Worm (Caenorhabditis elegans) whole organism, young adult: ENCODE measurements around the gene srlf-3.

Experiments
- B0019.2 ChIP-seq: fragments of 200-800 bp; sonication (Bioruptor generic); conservative IDR thresholded peaks from 2 replicates; pipeline ENCODE4 v1.3.6; 2022; ENCODE audit warnings: missing genetic modification reagents, missing genetic modification characterization, missing compliant biosample characterization
- B0261.1 ChIP-seq: sonication (generic microtip); optimal IDR thresholded peaks from 2 replicates; lab custom pipeline; 2016; ENCODE audit warnings: mild to moderate bottlenecking, missing genetic modification characterization, moderate library complexity, missing compliant biosample characterization
- F39B2.1 ChIP-seq: fragments of 200-800 bp; sonication (Bioruptor generic); IDR thresholded peaks from 2 replicates; pipeline ENCODE4 v1.3.6; 2022; ENCODE audit warnings: missing genetic modification reagents, missing genetic modification characterization, missing compliant biosample characterization
- Y56A3A.18 ChIP-seq: fragments of 200-800 bp; sonication (Bioruptor generic); IDR thresholded peaks from 2 replicates; pipeline ENCODE4 v1.3.6; 2022; ENCODE audit warnings: missing genetic modification reagents, missing genetic modification characterization, missing compliant biosample characterization
- Y79H2A.3 ChIP-seq: fragments of 200-800 bp; sonication (Bioruptor generic); conservative IDR thresholded peaks from 2 replicates; pipeline ENCODE4 v1.3.6; 2022; ENCODE audit warnings: missing genetic modification reagents, missing genetic modification characterization, missing compliant biosample characterization
- Y95B8A.8 ChIP-seq: fragments of 200-800 bp; sonication (Bioruptor generic); IDR thresholded peaks from 2 replicates; pipeline ENCODE4 v1.3.6; 2022; ENCODE audit warnings: missing genetic modification reagents, missing genetic modification characterization, missing compliant biosample characterization
- akir-1 ChIP-seq: fragments of 200-800 bp; sonication (Bioruptor generic); optimal IDR thresholded peaks from 2 replicates; lab custom pipeline; 2018; ENCODE audit warnings: mild to moderate bottlenecking, missing genetic modification characterization, moderate library complexity, missing compliant biosample characterization
- ama-1 ChIP-seq, 3 experiments: fragments of 150-350 bp in 1 of 3; sonication (generic microtip) in 2 of 3; optimal IDR thresholded peaks; 2 replicates each; lab custom pipeline; 2014 to 2018; ENCODE audit warnings: missing biosample characterization in 2 of 3, missing genetic modification characterization in 2 of 3, missing genetic modification reagents in 2 of 3
- atf-7 ChIP-seq: sonication (generic microtip); optimal IDR thresholded peaks from 2 replicates; lab custom pipeline; 2017; ENCODE audit warnings: mild to moderate bottlenecking, missing genetic modification characterization, missing compliant biosample characterization
- attf-5 ChIP-seq: fragments of 200-800 bp; sonication (Bioruptor generic); optimal IDR thresholded peaks from 2 replicates; lab custom pipeline; 2018; ENCODE audit warnings: mild to moderate bottlenecking, missing genetic modification characterization, missing compliant biosample characterization
- bed-2 ChIP-seq: fragments of 200-800 bp; sonication (Bioruptor generic); IDR thresholded peaks from 2 replicates; pipeline ENCODE4 v1.3.6; 2022; ENCODE audit warnings: missing genetic modification reagents, missing genetic modification characterization, missing compliant biosample characterization
- cebp-1 ChIP-seq, 2 experiments: fragments of 200-800 bp in 1 of 2; sonication (Bioruptor generic) in 1 of 2; sonication (generic microtip) in 1 of 2; IDR thresholded peaks in 1 of 2; optimal IDR thresholded peaks in 1 of 2; 2 replicates each; pipeline versions ENCODE4 v1.3.6 to Lab custom; 2017 to 2022; ENCODE audit warnings: missing compliant biosample characterization in 2 of 2, missing genetic modification characterization in 2 of 2, mild to moderate bottlenecking in 1 of 2, missing genetic modification reagents in 1 of 2, moderate library complexity in 1 of 2
- cebp-2 ChIP-seq: fragments of 200-800 bp; sonication (Bioruptor generic); IDR thresholded peaks from 2 replicates; pipeline ENCODE4 v1.3.6; 2022; ENCODE audit warnings: missing genetic modification characterization, missing compliant biosample characterization
- ceh-27 ChIP-seq: fragments of 200-800 bp; sonication (Bioruptor generic); optimal IDR thresholded peaks from 2 replicates; lab custom pipeline; 2018; ENCODE audit warnings: mild to moderate bottlenecking, missing genetic modification characterization, moderate library complexity, missing compliant biosample characterization
- ceh-58 ChIP-seq: fragments of 200-800 bp; sonication (Bioruptor generic); IDR thresholded peaks from 2 replicates; pipeline ENCODE4 v1.3.6; 2022; ENCODE audit warnings: missing genetic modification characterization, missing compliant biosample characterization
- chd-7 ChIP-seq: sonication (generic microtip); optimal IDR thresholded peaks from 2 replicates; lab custom pipeline; 2016; ENCODE audit warnings: mild to moderate bottlenecking, missing genetic modification characterization, moderate library complexity, missing compliant biosample characterization
- ets-4 ChIP-seq: fragments of 200-800 bp; sonication (Bioruptor generic); optimal IDR thresholded peaks from 2 replicates; lab custom pipeline; 2018; ENCODE audit warnings: mild to moderate bottlenecking, missing genetic modification characterization, missing compliant biosample characterization
- fkh-3 ChIP-seq: sonication (generic microtip); optimal IDR thresholded peaks from 2 replicates; lab custom pipeline; 2016; ENCODE audit warnings: mild to moderate bottlenecking, missing genetic modification characterization, missing compliant biosample characterization
- gei-17 ChIP-seq: fragments of 200-800 bp; sonication (Bioruptor generic); optimal IDR thresholded peaks from 2 replicates; lab custom pipeline; 2018; ENCODE audit warnings: mild to moderate bottlenecking, missing genetic modification characterization, missing compliant biosample characterization
- him-1 ChIP-seq: sonication (generic microtip); optimal IDR thresholded peaks from 2 replicates; lab custom pipeline; 2016; ENCODE audit warnings: missing genotype, missing genetic modification reagents, missing genetic modification characterization, missing compliant biosample characterization
- hlh-12 ChIP-seq: sonication (generic microtip); optimal IDR thresholded peaks from 2 replicates; lab custom pipeline; 2016; ENCODE audit warnings: missing genetic modification characterization, missing compliant biosample characterization
- hmg-20 ChIP-seq: fragments of 200-800 bp; sonication (Bioruptor generic); IDR thresholded peaks from 2 replicates; pipeline ENCODE4 v1.3.6; 2022; ENCODE audit warnings: missing genetic modification reagents, missing genetic modification characterization, missing compliant biosample characterization
- hsf-1 ChIP-seq: fragments of 200-800 bp; sonication (Bioruptor generic); IDR thresholded peaks from 2 replicates; pipeline ENCODE4 v1.3.6; 2022; ENCODE audit warnings: missing genetic modification reagents, missing genetic modification characterization, missing compliant biosample characterization
- let-526 ChIP-seq: fragments of 200-800 bp; sonication (Bioruptor generic); IDR thresholded peaks from 2 replicates; pipeline ENCODE4 v1.3.6; 2022; ENCODE audit warnings: missing genetic modification reagents, missing genetic modification characterization, missing compliant biosample characterization
- lin-54 ChIP-seq: fragments of 200-800 bp; sonication (Bioruptor generic); optimal IDR thresholded peaks from 2 replicates; lab custom pipeline; 2018; ENCODE audit warnings: mild to moderate bottlenecking, missing genetic modification characterization, missing compliant biosample characterization
- madf-10 ChIP-seq: sonication (generic microtip); optimal IDR thresholded peaks from 2 replicates; lab custom pipeline; 2016; ENCODE audit warnings: mild to moderate bottlenecking, missing genetic modification characterization, missing compliant biosample characterization
- mel-28 ChIP-seq: sonication (generic microtip); optimal IDR thresholded peaks from 2 replicates; lab custom pipeline; 2016; ENCODE audit warnings: borderline replicate concordance, mild to moderate bottlenecking, missing genetic modification characterization, missing compliant biosample characterization
- nfya-2 ChIP-seq: fragments of 200-800 bp; sonication (Bioruptor generic); IDR thresholded peaks from 2 replicates; pipeline ENCODE4 v1.3.6; 2022; ENCODE audit warnings: missing genetic modification reagents, missing genetic modification characterization, missing compliant biosample characterization
- nhr-120 ChIP-seq: fragments of 200-800 bp; sonication (Bioruptor generic); IDR thresholded peaks from 2 replicates; pipeline ENCODE4 v1.3.6; 2022; ENCODE audit warnings: missing genetic modification characterization, missing compliant biosample characterization
- rcor-1 ChIP-seq: fragments of 200-800 bp; sonication (Bioruptor generic); IDR thresholded peaks from 2 replicates; pipeline ENCODE4 v1.3.6; 2022; ENCODE audit warnings: missing genetic modification reagents, missing genetic modification characterization, missing compliant biosample characterization
- sdz-38 ChIP-seq: sonication (generic microtip); optimal IDR thresholded peaks from 2 replicates; lab custom pipeline; 2016; ENCODE audit warnings: missing genotype, missing genetic modification characterization, missing compliant biosample characterization
- snpc-1.1 ChIP-seq: sonication (generic microtip); optimal IDR thresholded peaks from 2 replicates; lab custom pipeline; 2017; ENCODE audit warnings: missing genetic modification characterization, mild to moderate bottlenecking, missing compliant biosample characterization, antibody characterized with exemption, moderate library complexity, missing genotype, missing genetic modification reagents; ENCODE audit not compliant: insufficient read depth
- snpc-3.4 ChIP-seq: sonication (generic microtip); optimal IDR thresholded peaks from 2 replicates; lab custom pipeline; 2017; ENCODE audit warnings: missing genetic modification characterization, mild to moderate bottlenecking, missing compliant biosample characterization, antibody characterized with exemption, moderate library complexity, missing genotype, missing genetic modification reagents
- sptf-2 ChIP-seq: fragments of 200-800 bp; sonication (Bioruptor generic); optimal IDR thresholded peaks from 2 replicates; lab custom pipeline; 2018; ENCODE audit warnings: mild to moderate bottlenecking, missing genetic modification characterization, missing compliant biosample characterization

Gene srlf-3

DNA sequence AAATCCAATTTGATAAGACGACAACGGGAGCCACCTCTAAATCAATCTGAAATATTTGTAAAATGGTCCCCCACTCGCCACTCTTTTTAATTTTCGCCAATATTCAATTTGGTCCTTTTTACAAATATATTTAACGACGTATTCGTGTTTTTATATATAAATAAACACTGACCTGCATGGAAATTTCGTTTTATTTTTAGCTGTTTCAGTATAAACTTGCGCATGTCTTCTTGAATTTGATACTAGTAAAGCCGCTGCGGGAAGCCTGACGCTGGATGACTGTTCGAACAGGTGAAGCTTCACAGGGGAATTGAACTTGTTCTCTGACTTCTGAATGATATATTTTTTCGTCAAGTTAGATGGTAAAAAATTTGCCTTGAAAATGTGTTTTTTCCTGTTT lies 27.3 kb downstream of the srlf-3 start (continued):
- TF ChIP-seq hlh-12 (tag; lab: Kevin White, UChicago): no peak
- TF ChIP-seq bed-2 (GFP tag; lab: Robert Waterston, UW): no peak
- peak; percentile 77; the same call in 1 of the 2 replicates for TF ChIP-seq Y79H2A.3 (GFP tag; lab: Robert Waterston, UW)
- TF ChIP-seq ets-4 (GFP tag; lab: Kevin White, UChicago): no peak
- no peak for TF ChIP-seq B0019.2 (GFP tag; lab: Robert Waterston, UW)
- no peak for TF ChIP-seq mel-28
- TF ChIP-seq sdz-38 (tag; lab: Kevin White, UChicago): no peak
- no peak for TF ChIP-seq akir-1
- no peak for TF ChIP-seq hmg-20 (GFP tag; lab: Robert Waterston, UW)
- no peak for TF ChIP-seq ceh-27 (GFP tag; lab: Kevin White, UChicago)
- no peak for TF ChIP-seq ama-1 (optimal IDR thresholded peaks at IDR 0.05; lab: Kevin White, UChicago)
- TF ChIP-seq ama-1 (GFP tag; optimal IDR thresholded peaks at IDR 0.05; lab: Kevin White, UChicago): no peak
- no peak for TF ChIP-seq cebp-1 (GFP tag; IDR thresholded peaks at IDR 0.05; lab: Robert Waterston, UW)
- no peak for TF ChIP-seq cebp-1 (tag; optimal IDR thresholded peaks at IDR 0.05; lab: Kevin White, UChicago)
- TF ChIP-seq madf-10 (tag; lab: Kevin White, UChicago): no peak
- no peak for TF ChIP-seq cebp-2
- TF ChIP-seq Y56A3A.18 (GFP tag; lab: Robert Waterston, UW): no peak
- TF ChIP-seq hsf-1 (GFP tag; lab: Robert Waterston, UW): no peak
- TF ChIP-seq sptf-2 (GFP tag; lab: Kevin White, UChicago): no peak
- no peak for TF ChIP-seq gei-17
- no peak for TF ChIP-seq rcor-1 (GFP tag; lab: Robert Waterston, UW)

DNA sequence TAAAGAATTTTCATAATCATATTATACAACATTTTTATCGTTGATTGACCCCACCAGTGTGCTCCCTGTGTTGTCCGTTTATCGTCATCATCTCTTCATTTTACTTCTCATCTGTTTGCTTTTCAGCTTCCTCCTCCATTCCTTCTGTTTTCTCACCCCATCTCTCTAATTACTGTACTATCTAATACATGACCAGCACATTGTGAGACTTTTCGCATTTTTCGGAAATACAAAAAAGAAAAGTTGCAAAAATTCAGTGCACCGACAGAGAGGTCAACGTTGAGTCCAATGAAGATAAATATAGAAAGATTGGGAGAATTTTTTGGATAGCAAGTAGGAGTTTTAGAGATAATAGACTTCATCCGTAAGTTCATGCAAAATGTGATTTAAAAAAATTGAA lies 32.7 kb downstream of the srlf-3 start:
- TF ChIP-seq attf-5 (GFP tag; lab: Kevin White, UChicago): no peak
- no peak for TF ChIP-seq mel-28
- no peak for TF ChIP-seq atf-7 (tag; lab: Kevin White, UChicago)

DNA sequence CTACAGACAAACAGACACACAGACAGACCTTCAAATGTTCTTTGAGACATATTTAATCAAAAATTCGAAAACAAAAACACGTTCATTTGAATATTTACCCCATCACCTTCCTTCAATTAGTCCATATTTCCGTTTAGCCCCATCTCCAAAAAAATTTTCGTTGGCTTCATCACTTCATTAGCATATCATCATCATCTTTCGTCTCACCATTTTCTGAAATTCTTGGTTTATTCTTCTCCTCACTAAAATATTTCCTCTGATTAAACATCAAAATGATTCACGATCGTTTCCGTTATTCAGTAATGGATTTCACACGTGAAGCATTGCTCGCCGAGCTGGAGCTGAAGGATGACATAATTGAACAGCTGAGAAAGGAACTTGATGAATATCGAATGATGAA lies 33.3 kb downstream of the srlf-3 start, which contains the start of gene pkg-2:
pkg-2 (plus strand) TSS at position 301 of the 400 bp plus-strand sequence.
- TF ChIP-seq let-526 (no peak), snpc-1.1 (tag; lab: Kevin White, UChicago) (no peak)

DNA sequence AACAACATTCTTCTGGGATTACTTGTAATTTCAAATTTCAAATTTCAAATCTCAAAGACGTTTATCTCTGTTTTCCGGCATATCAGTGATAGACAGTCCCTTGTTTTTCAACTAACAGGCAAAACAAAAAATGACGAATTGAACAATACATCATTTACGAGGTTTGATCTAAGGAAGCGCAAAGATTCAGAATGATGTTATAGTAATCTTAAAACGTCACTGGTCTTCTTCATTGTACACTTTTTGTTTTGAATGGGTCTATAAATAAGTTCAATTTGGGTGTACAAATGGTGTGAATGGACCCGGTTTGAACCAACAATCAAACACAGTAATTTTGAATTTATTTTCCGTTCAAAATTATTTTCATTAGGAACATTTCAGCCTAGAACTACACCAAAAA lies 36.7 kb downstream of the srlf-3 start:
- TF ChIP-seq snpc-3.4 (tag; lab: Kevin White, UChicago) (no peak), hsf-1 (GFP tag; lab: Robert Waterston, UW) (no peak), nfya-2 (GFP tag; lab: Robert Waterston, UW) (no peak), him-1 (no peak), fkh-3 (tag; lab: Kevin White, UChicago) (no peak), attf-5 (GFP tag; lab: Kevin White, UChicago) (no peak), F39B2.1 (GFP tag; lab: Robert Waterston, UW) (no peak), ceh-58 (GFP tag; lab: Robert Waterston, UW) (no peak), nhr-120 (GFP tag; lab: Robert Waterston, UW) (no peak), chd-7 (tag; lab: Kevin White, UChicago) (no peak), Y95B8A.8 (GFP tag; lab: Robert Waterston, UW) (no peak), ets-4 (GFP tag; lab: Kevin White, UChicago) (no peak), B0261.1 (tag; lab: Kevin White, UChicago) (no peak), lin-54 (no peak)
